Worm (Caenorhabditis elegans): ENCODE data around the gene C30B5.2.

Gene C30B5.2

ce11 chrII:6196875-6197274, at the start of gene C30B5.2, which contains the start of gene rbmx-2:
Gene C30B5.2 (plus strand): TSS chrII:6197180.
Gene rbmx-2 (minus strand): TSS chrII:6196948.
- no peak for TF ChIP-seq unc-62 (GFP tag; optimal IDR thresholded peaks at IDR 0.05)

- no peak for TF ChIP-seq unc-62 (GFP tag; optimal IDR thresholded peaks at IDR 0.05)
These were observed 48.6 kb upstream of the C30B5.2 start for ce11 chrII:6148369-6148768.

DNA sequence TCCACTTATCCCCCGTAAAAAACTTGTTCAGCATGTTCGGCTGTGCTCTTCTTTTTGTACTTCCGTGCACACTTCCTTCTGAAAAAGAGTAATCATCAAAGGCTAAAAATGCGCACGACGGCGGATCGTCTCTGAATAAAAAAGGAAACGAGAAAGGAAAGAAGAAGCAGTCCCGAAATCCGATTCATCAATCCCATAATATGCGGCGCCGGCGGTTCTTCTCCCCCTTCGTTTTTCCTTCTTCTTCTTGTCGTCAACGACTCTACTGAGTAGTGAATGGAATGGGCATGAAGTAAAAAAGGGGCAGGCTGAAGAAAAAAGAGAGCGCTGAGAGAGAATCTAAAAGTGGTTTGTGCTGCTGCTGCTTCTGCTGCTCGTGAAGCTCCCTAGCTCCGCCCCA, 47.5 kb upstream of the C30B5.2 start:
- TF ChIP-seq unc-62 (GFP tag; optimal IDR thresholded peaks at IDR 0.05), result no peak

DNA sequence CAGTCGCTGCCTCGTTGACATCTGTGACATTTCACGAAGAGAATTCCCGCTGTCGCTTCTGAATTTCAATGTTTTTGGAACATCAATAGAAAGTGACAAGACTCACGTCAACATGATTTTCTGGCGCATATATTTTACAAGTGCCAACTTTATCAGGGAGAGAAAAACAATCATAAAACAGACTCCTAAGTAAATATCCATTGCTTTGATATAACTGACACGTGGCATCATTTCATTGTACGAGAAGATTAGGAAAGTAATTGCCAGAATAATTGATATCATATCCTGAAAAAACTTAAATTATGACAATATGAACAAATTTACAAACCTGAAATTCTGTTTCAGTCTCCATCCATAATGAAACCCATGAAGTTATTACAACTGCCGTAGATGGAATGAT, 38.9 kb upstream of the C30B5.2 start:
- no peak for TF ChIP-seq unc-62 (GFP tag; optimal IDR thresholded peaks at IDR 0.05)

DNA sequence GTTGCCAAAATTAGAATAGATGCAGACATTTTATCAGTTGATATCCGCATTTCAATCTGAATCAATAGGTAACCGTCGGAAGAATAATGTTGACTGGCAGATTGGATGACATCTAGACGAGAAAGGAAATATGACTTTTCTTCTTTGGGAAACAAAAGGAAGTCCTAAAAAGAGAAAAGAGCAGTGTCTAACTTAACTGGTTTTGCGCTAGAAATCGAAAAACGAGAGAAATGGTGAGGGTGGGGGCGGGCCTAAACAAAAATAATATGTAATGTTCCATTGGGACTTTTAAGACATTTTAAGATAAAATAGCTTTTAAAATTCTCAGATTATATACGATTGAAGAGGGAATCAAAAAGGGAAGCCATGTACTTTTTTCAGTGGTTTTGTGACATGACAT, 36.0 kb upstream of the C30B5.2 start, which contains the start of gene exp-1:
Gene exp-1 (minus strand): TSS at position 101 of the 400 bp plus-strand sequence.
- TF ChIP-seq unc-62 (GFP tag; optimal IDR thresholded peaks at IDR 0.05), result no peak

ce11 chrII:6165152-6165551, 31.8 kb upstream of the C30B5.2 start:
- TF ChIP-seq unc-62 (GFP tag; optimal IDR thresholded peaks at IDR 0.05), result no peak

- TF ChIP-seq unc-62 (GFP tag; optimal IDR thresholded peaks at IDR 0.05), result no peak
These were observed 28.3 kb upstream of the C30B5.2 start for ce11 chrII:6168714-6169113.

DNA sequence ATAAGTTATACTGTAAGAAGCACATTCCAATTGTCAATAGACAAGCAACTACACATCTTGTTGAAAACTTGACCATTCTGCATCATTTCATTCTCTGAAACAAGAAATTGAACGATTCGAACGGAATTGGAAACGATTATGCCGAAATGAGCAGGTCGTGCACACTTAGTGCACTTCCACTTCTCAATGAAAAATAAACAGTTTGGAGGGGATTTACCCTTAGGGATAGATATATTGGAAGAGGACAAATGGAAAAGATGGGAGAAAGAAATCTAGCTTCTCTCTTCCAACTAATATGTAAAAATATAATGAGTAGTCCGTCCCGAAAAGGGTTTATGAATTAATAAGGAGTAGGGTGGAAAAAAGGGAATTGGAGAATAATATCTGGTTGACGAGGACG, 27.8 kb upstream of the C30B5.2 start, which contains the start of gene hst-3.1:
Gene hst-3.1 (minus strand): TSS at position 101 of the 400 bp plus-strand sequence.
- no peak for TF ChIP-seq unc-62 (GFP tag; optimal IDR thresholded peaks at IDR 0.05)

ce11 chrII:6170236-6170635, 26.7 kb upstream of the C30B5.2 start:
- TF ChIP-seq unc-62 (GFP tag; optimal IDR thresholded peaks at IDR 0.05), result no peak

- TF ChIP-seq unc-62 (GFP tag; optimal IDR thresholded peaks at IDR 0.05), result no peak
These were observed 25.8 kb upstream of the C30B5.2 start, which contains the start of gene F40H3.3 for ce11 chrII:6171228-6171627. Gene F40H3.3 (plus strand): TSS chrII:6171507.

- TF ChIP-seq unc-62 (GFP tag; optimal IDR thresholded peaks at IDR 0.05), result no peak
These were observed 23.6 kb upstream of the C30B5.2 start, which contains the start of gene F40H3.2 for ce11 chrII:6173400-6173799. Gene F40H3.2 (plus strand): TSS chrII:6173649.

- no peak for TF ChIP-seq unc-62 (GFP tag; optimal IDR thresholded peaks at IDR 0.05)
These were observed 22.0 kb upstream of the C30B5.2 start for ce11 chrII:6175027-6175426.

- TF ChIP-seq unc-62 (GFP tag; optimal IDR thresholded peaks at IDR 0.05), result no peak
These were observed 20.7 kb upstream of the C30B5.2 start for ce11 chrII:6176154-6176897.

DNA sequence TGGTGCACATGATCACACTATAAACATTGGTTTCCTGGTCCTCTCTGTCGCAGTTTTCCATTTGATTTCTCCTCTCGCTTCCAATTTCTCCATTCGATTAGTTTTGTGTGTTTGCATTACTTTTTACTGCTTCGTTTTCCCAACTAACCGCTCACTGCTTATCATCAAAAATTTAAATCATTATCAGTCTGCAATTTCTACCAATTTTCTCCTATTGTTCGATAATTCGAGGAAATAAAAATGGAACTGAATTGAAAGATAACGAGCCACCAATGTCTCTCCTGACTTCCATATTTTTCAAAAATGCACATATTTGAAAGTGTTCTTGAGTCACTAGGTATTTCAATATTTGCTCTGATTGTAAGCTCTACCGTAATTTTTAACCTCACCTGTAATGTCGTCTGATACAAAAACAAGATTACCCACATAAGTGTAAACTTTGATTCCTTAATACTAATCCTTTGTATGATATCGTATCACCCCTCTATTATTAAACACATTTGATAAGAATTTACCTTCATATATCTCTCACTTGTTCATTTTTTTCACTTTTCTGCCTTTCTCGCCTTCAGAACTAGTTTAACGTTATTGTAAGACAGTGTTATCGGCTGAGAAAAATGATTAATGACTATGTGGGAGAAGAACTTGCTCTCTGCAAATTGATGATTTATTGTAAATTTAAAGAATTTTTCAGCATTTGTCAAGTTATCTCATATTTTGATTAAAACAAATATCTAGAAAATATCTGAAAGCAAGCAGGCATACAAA, 18.8 kb upstream of the C30B5.2 start:
- no peak for TF ChIP-seq unc-62 (GFP tag; optimal IDR thresholded peaks at IDR 0.05)

- TF ChIP-seq unc-62 (GFP tag; optimal IDR thresholded peaks at IDR 0.05), result no peak
These were observed 18.2 kb upstream of the C30B5.2 start for ce11 chrII:6178743-6179129.

ce11 chrII:6179531-6179930, 17.4 kb upstream of the C30B5.2 start, which contains the start of gene F40H3.1:
Gene F40H3.1 (plus strand): TSS chrII:6179831.
- no peak for TF ChIP-seq unc-62 (GFP tag; optimal IDR thresholded peaks at IDR 0.05)

DNA sequence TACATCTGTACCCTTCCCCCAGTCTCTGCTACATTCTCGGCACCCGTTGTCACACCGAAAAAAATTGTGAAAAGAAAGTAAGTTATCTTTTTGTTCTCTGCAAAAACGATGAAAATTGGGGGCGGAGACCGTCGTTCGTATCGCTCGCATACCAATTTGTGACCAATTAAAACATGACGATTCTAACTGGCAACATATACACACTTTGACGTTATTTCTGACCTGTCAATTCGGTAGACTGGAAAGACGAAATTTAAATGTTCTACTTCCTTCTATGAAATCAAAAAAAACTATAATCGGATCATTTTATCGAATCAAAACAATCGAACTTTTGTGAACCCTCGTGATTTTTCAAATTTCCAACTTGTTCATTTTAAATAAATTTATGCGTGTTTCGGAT, 16.4 kb upstream of the C30B5.2 start:
- TF ChIP-seq unc-62 (GFP tag; optimal IDR thresholded peaks at IDR 0.05), result no peak

Measured in whole organism, dauer.